Fruit fly (Drosophila melanogaster) whole organism, wandering third instar larva: ENCODE measurements around the gene CG17267.

Source experiments
- GATAd ChIP-seq: sonication (Bioruptor generic); optimal IDR thresholded peaks from 2 replicates; lab custom pipeline; 2016; ENCODE audit warnings: missing biosample characterization, missing genetic modification characterization
- Mio ChIP-seq: sonication (Bioruptor generic); optimal IDR thresholded peaks from 2 replicates; lab custom pipeline; 2016; ENCODE audit warnings: missing biosample characterization, missing genetic modification characterization
- Myc ChIP-seq: fragments of >200 bp; optimal IDR thresholded peaks from 2 replicates; lab custom pipeline; 2017
- N ChIP-seq: fragments of >200 bp; optimal IDR thresholded peaks from 2 replicates; lab custom pipeline; 2018; ENCODE audit warnings: missing biosample characterization, missing external identifiers, missing genetic modification characterization
- Rel ChIP-seq, 2 experiments: fragments of 200-800 bp; sonication (Bioruptor generic) in 1 of 2; optimal IDR thresholded peaks; 2 replicates in 1 of 2; 3 replicates in 1 of 2; lab custom pipeline; 2016 to 2019; ENCODE audit warnings: mild to moderate bottlenecking in 2 of 2, missing biosample characterization in 2 of 2, missing genetic modification characterization in 2 of 2, moderate library complexity in 1 of 2
- Sp1 ChIP-seq: fragments of 200-800 bp; sonication (Bioruptor generic); optimal IDR thresholded peaks from 3 replicates; lab custom pipeline; 2019; ENCODE audit warnings: missing biosample characterization, mild to moderate bottlenecking, missing genetic modification characterization, moderate library complexity
- ey ChIP-seq: fragments of 200-800 bp; sonication (Bioruptor generic); optimal IDR thresholded peaks from 2 replicates; lab custom pipeline; 2016; ENCODE audit warnings: missing biosample characterization, missing genetic modification characterization
- fru ChIP-seq: fragments of 200-800 bp; sonication (Bioruptor generic); optimal IDR thresholded peaks from 3 replicates; lab custom pipeline; 2016; ENCODE audit warnings: missing biosample characterization, mild to moderate bottlenecking, missing genetic modification characterization
- lola ChIP-seq: fragments of >200 bp; optimal IDR thresholded peaks from 2 replicates; lab custom pipeline; 2017; ENCODE audit warnings: missing biosample characterization, missing genetic modification characterization
- psq ChIP-seq: fragments of 200-800 bp; sonication (Bioruptor generic); optimal IDR thresholded peaks from 3 replicates; lab custom pipeline; 2017; ENCODE audit warnings: missing biosample characterization, mild to moderate bottlenecking, missing genetic modification characterization, moderate library complexity
- sv ChIP-seq: fragments of 200-800 bp; sonication (Bioruptor generic); optimal IDR thresholded peaks from 3 replicates; lab custom pipeline; 2016; ENCODE audit warnings: missing biosample characterization, missing genetic modification characterization
- usp ChIP-seq: fragments of >200 bp; optimal IDR thresholded peaks from 2 replicates; lab custom pipeline; 2017; ENCODE audit warnings: missing biosample characterization, missing genetic modification characterization

DNA sequence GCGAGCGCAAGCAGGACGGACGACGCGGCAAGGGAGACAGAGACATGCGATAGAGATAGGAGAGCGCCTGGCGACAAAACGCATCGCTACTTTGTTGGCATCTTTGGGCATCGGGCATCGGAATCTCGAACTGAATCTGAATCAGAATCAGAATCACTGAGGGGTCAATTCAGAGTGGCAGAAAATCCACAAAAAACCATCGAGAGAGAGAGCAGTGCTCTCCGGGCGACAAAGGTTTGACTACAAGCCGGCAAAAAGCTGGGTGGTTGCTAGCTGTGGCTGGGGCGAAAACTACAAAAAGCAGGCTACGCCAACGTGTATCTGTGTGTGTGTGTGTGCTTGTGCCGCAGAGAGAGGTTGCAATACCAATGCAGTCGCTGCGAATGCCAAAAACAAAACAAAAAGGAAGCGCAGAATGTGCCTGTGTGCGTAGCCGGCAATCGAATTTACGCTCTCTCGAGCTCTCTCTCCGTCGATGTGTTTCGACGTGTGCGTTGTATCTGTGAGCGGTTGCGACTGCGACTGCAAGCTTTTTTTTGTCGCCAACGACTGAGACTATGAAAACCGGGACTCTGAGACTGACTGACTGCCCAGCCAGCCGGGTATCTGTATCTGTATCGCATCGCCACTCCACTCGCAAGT is 39.5 kb upstream of the CG17267 start:
- TF ChIP-seq sv (GFP tag; lab: Kevin White, UChicago): no peak
- TF ChIP-seq Rel (GFP tag; optimal IDR thresholded peaks at IDR 0.05; lab: Kevin White, UChicago): peak; percentile 99
- peak; percentile 80 for TF ChIP-seq Rel (tag; optimal IDR thresholded peaks at IDR 0.05; lab: Kevin White, UChicago)
- TF ChIP-seq psq (GFP tag; lab: Kevin White, UChicago): peak; percentile 78
- no peak for TF ChIP-seq Myc (lab: Kevin White, UChicago)
- TF ChIP-seq lola: no peak
- peak; percentile 93 for TF ChIP-seq Sp1
- no peak for TF ChIP-seq ey (GFP tag; lab: Kevin White, UChicago)
- TF ChIP-seq GATAd: no peak
- TF ChIP-seq N (GFP tag; lab: Kevin White, UChicago): peak; percentile 91
- peak; percentile 44 for TF ChIP-seq fru (GFP tag; lab: Kevin White, UChicago)
- TF ChIP-seq usp (GFP tag; lab: Kevin White, UChicago): no peak
- TF ChIP-seq Mio (GFP tag; lab: Kevin White, UChicago): no peak
